Worm (Caenorhabditis elegans) whole organism, L4 larva: ENCODE data around the gene Y45G5AM.3.

Experiments used
- F49E8.2 ChIP-seq: sonication (generic microtip); optimal IDR thresholded peaks from 2 replicates; lab custom pipeline; 2016; ENCODE audit warnings: missing compliant biosample characterization, mild to moderate bottlenecking, missing genetic modification characterization, borderline replicate concordance
- T20F7.1 ChIP-seq: fragments of 200-800 bp; sonication (Bioruptor generic); optimal IDR thresholded peaks from 2 replicates; lab custom pipeline; 2018; ENCODE audit warnings: mild to moderate bottlenecking, missing genetic modification characterization, missing compliant biosample characterization
- T26A8.4 ChIP-seq: fragments of 200-800 bp; sonication (Bioruptor generic); IDR thresholded peaks from 2 replicates; pipeline ENCODE4 v1.3.6; 2022; ENCODE audit warnings: missing genetic modification characterization, missing compliant biosample characterization
- Y48G9A.11 ChIP-seq: fragments of 200-800 bp; sonication (Bioruptor generic); IDR thresholded peaks from 2 replicates; pipeline ENCODE4 v1.3.6; 2022; ENCODE audit warnings: missing genetic modification reagents, missing genetic modification characterization, missing compliant biosample characterization
- attf-4 ChIP-seq: sonication (generic microtip); optimal IDR thresholded peaks from 3 replicates; lab custom pipeline; 2017; ENCODE audit warnings: missing biosample characterization, missing genetic modification characterization
- ceh-20 ChIP-seq: fragments of 200-800 bp; sonication (Bioruptor generic); IDR thresholded peaks from 2 replicates; pipeline ENCODE4 v1.3.6; 2022; ENCODE audit warnings: missing genetic modification reagents, missing genetic modification characterization, missing compliant biosample characterization
- ceh-62 ChIP-seq: sonication (generic microtip); optimal IDR thresholded peaks from 2 replicates; lab custom pipeline; 2017; ENCODE audit warnings: missing biosample characterization, missing genetic modification characterization
- daf-16 ChIP-seq, 3 experiments: sonication (generic microtip); optimal IDR thresholded peaks; 2 replicates each; lab custom pipeline; 2016 to 2017; ENCODE audit warnings: missing genetic modification characterization in 3 of 3, missing genetic modification reagents in 3 of 3, mild to moderate bottlenecking in 2 of 3, missing compliant biosample characterization in 2 of 3, missing biosample characterization in 1 of 3, moderate library complexity in 1 of 3
- daf-19 ChIP-seq: fragments of 200-800 bp; sonication (Bioruptor generic); conservative IDR thresholded peaks from 2 replicates; pipeline ENCODE4 v1.3.6; 2022; ENCODE audit warnings: missing genetic modification characterization, missing compliant biosample characterization
- dmd-6 ChIP-seq: fragments of 200-800 bp; sonication (Bioruptor generic); IDR thresholded peaks from 2 replicates; pipeline ENCODE4 v1.3.6; 2022; ENCODE audit warnings: missing genetic modification reagents, missing genetic modification characterization, missing compliant biosample characterization
- fos-1 ChIP-seq: fragments of 150-350 bp; optimal IDR thresholded peaks from 2 replicates; lab custom pipeline; 2014; ENCODE audit warnings: missing biosample characterization, missing genetic modification characterization
- hlh-11 ChIP-seq: fragments of 200-800 bp; sonication (Bioruptor generic); optimal IDR thresholded peaks from 2 replicates; lab custom pipeline; 2018; ENCODE audit warnings: mild to moderate bottlenecking, missing genetic modification characterization, missing compliant biosample characterization
- jun-1 ChIP-seq: fragments of 150-350 bp; optimal IDR thresholded peaks from 2 replicates; lab custom pipeline; 2014; ENCODE audit warnings: missing biosample characterization, missing genetic modification reagents, missing genetic modification characterization
- lin-1 ChIP-seq: fragments of 200-800 bp; sonication (Bioruptor generic); IDR thresholded peaks from 2 replicates; pipeline ENCODE4 v1.3.6; 2022; ENCODE audit warnings: missing genetic modification reagents, missing genetic modification characterization, missing compliant biosample characterization
- lin-13 ChIP-seq: fragments of 150-350 bp; optimal IDR thresholded peaks from 2 replicates; lab custom pipeline; 2014; ENCODE audit warnings: missing biosample characterization, missing genetic modification reagents, missing genetic modification characterization
- lin-38 ChIP-seq: fragments of 200-800 bp; sonication (Bioruptor generic); IDR thresholded peaks from 2 replicates; pipeline ENCODE4 v1.3.6; 2022; ENCODE audit warnings: missing genetic modification reagents, missing genetic modification characterization, missing compliant biosample characterization
- lin-39 ChIP-seq: fragments of 150-350 bp; optimal IDR thresholded peaks from 2 replicates; lab custom pipeline; 2014; ENCODE audit warnings: missing biosample characterization, missing genetic modification reagents, missing genetic modification characterization
- lsy-2 ChIP-seq, 2 experiments: fragments of 150-350 bp in 1 of 2; sonication (generic microtip) in 1 of 2; optimal IDR thresholded peaks; 2 replicates each; lab custom pipeline; 2014 to 2017; ENCODE audit warnings: missing biosample characterization in 2 of 2, missing genetic modification characterization in 2 of 2
- madf-5 ChIP-seq, 2 experiments: fragments of 200-800 bp; sonication (Bioruptor generic); IDR thresholded peaks; 2 replicates each; pipeline ENCODE4 v1.3.6; 2022; ENCODE audit warnings: missing compliant biosample characterization in 2 of 2, missing genetic modification characterization in 2 of 2
- madf-9 ChIP-seq: fragments of 200-800 bp; sonication (Bioruptor generic); conservative IDR thresholded peaks from 2 replicates; pipeline ENCODE4 v1.3.6; 2022; ENCODE audit warnings: missing genetic modification reagents, missing genetic modification characterization, missing compliant biosample characterization
- mdt-29 ChIP-seq: fragments of 200-800 bp; sonication (Bioruptor generic); IDR thresholded peaks from 2 replicates; pipeline ENCODE4 v1.3.6; 2022; ENCODE audit warnings: missing genetic modification reagents, missing genetic modification characterization, missing compliant biosample characterization
- mxl-2 ChIP-seq: fragments of 200-800 bp; sonication (Bioruptor generic); conservative IDR thresholded peaks from 2 replicates; pipeline ENCODE4 v1.3.6; 2022; ENCODE audit warnings: missing genetic modification reagents, missing genetic modification characterization, missing compliant biosample characterization
- mxl-3 ChIP-seq: fragments of 200-800 bp; sonication (Bioruptor generic); optimal IDR thresholded peaks from 2 replicates; lab custom pipeline; 2018; ENCODE audit warnings: mild to moderate bottlenecking, missing genetic modification characterization, missing compliant biosample characterization
- nhr-25 ChIP-seq: sonication (generic microtip); optimal IDR thresholded peaks from 2 replicates; lab custom pipeline; 2017; ENCODE audit warnings: missing genetic modification characterization, mild to moderate bottlenecking, missing compliant biosample characterization, antibody characterized with exemption, moderate library complexity, borderline replicate concordance; ENCODE audit not compliant: insufficient read depth
- nhr-28 ChIP-seq: fragments of 150-350 bp; optimal IDR thresholded peaks from 2 replicates; lab custom pipeline; 2014; ENCODE audit warnings: missing biosample characterization, missing genetic modification characterization
- nhr-42 ChIP-seq: fragments of 200-800 bp; sonication (Bioruptor generic); IDR thresholded peaks from 2 replicates; pipeline ENCODE4 v1.3.6; 2022; ENCODE audit warnings: missing genetic modification characterization, missing compliant biosample characterization
- nhr-77 ChIP-seq: fragments of 150-350 bp; optimal IDR thresholded peaks from 2 replicates; lab custom pipeline; 2014; ENCODE audit warnings: missing biosample characterization, missing genetic modification characterization
- php-3 ChIP-seq: fragments of 200-800 bp; sonication (Bioruptor generic); IDR thresholded peaks from 2 replicates; pipeline ENCODE4 v1.3.6; 2022; ENCODE audit warnings: missing genetic modification reagents, missing genetic modification characterization, missing compliant biosample characterization
- pqm-1 ChIP-seq: sonication (generic microtip); optimal IDR thresholded peaks from 2 replicates; lab custom pipeline; 2017; ENCODE audit warnings: missing biosample characterization, missing genetic modification characterization
- set-16 ChIP-seq: fragments of 200-800 bp; sonication (Bioruptor generic); IDR thresholded peaks from 2 replicates; pipeline ENCODE4 v1.3.6; 2022; ENCODE audit warnings: missing genetic modification reagents, missing genetic modification characterization, missing compliant biosample characterization
- snpc-4 ChIP-seq: fragments of 150-350 bp; optimal IDR thresholded peaks from 2 replicates; lab custom pipeline; 2014; ENCODE audit warnings: missing biosample characterization, missing genetic modification characterization
- tra-1 ChIP-seq: fragments of 200-800 bp; sonication (Bioruptor generic); IDR thresholded peaks from 2 replicates; pipeline ENCODE4 v1.3.6; 2022; ENCODE audit warnings: missing genetic modification reagents, missing genetic modification characterization, missing compliant biosample characterization
- unc-130 ChIP-seq: sonication (generic microtip); optimal IDR thresholded peaks from 2 replicates; lab custom pipeline; 2016; ENCODE audit warnings: missing genetic modification reagents, missing genetic modification characterization, missing compliant biosample characterization
- unc-39 ChIP-seq: sonication (generic microtip); optimal IDR thresholded peaks from 2 replicates; lab custom pipeline; 2017; ENCODE audit warnings: missing biosample characterization, missing genetic modification characterization
- zfp-3 ChIP-seq: fragments of 200-800 bp; sonication (Bioruptor generic); conservative IDR thresholded peaks from 2 replicates; pipeline ENCODE4 v1.3.6; 2022; ENCODE audit warnings: missing genetic modification reagents, missing genetic modification characterization, missing compliant biosample characterization

Gene Y45G5AM.3

DNA sequence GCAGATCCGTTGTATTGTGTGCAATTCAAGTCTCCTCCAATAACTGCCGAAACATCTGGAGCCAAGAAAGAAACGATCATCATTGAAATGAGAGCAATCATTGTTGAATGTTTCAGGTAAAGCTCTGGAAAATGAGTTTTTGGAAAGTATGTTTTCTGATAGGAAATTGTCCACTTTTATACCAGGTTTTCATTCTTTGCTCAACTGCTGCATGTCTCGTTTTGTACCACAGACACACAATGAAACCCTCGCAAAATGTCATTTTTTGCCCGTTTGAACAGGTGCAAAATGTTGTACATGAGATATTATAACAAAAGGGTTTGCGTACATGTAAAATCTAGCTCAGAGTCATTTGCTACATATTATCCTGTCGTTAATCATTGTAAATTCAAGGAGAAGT lies 43.7 kb upstream of the Y45G5AM.3 start, which contains the start of gene T05B4.10:
Gene T05B4.10 (minus strand): TSS at position 101 of the 400 bp plus-strand sequence.
- TF ChIP-seq snpc-4 (tag; lab: Kevin White, UChicago) (no peak), T26A8.4 (GFP tag; lab: Robert Waterston, UW) (no peak)
- TF ChIP-seq, all 104 proteins: peak for 0

DNA sequence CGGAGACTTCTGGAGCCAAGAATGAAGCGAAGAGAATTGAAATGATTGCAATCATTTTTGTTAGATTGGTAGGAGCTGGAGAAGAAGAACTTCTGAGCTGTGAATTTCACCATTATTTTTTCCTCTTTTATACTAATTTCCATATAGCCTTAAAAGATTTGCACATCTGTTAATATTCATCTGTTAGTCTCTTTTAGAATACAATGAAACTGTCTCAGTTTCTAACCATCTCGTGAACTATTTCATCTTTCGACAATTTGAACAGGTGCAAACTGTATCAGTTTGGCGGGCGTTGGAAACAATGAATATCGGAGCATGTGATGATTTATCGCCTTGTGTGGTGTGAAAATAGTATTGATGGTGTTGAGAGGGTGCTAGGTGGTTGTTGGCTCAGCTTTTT lies 41.9 kb upstream of the Y45G5AM.3 start, which contains the start of gene phat-5:
Gene phat-5 (minus strand): TSS at position 101 of the 400 bp plus-strand sequence.
- TF ChIP-seq mdt-29: no peak
- no peak for TF ChIP-seq pqm-1 (tag; lab: Kevin White, UChicago)
- no peak for TF ChIP-seq lin-1 (GFP tag; lab: Robert Waterston, UW)
- no peak for TF ChIP-seq nhr-25 (tag; lab: Kevin White, UChicago)
- TF ChIP-seq dmd-6 (GFP tag; lab: Robert Waterston, UW): no peak
- TF ChIP-seq hlh-11 (tag; lab: Kevin White, UChicago): no peak
- TF ChIP-seq unc-39 (tag; lab: Kevin White, UChicago): no peak
- no peak for TF ChIP-seq mxl-2
- no peak for TF ChIP-seq ceh-20 (GFP tag; lab: Robert Waterston, UW)
- no peak for TF ChIP-seq unc-130 (GFP tag; lab: Kevin White, UChicago)
- TF ChIP-seq nhr-28 (tag; lab: Kevin White, UChicago): no peak
- TF ChIP-seq madf-9 (GFP tag; lab: Robert Waterston, UW): no peak
- no peak for TF ChIP-seq jun-1
- no peak for TF ChIP-seq tra-1 (GFP tag; lab: Robert Waterston, UW)
- no peak for TF ChIP-seq nhr-77 (tag; lab: Kevin White, UChicago)
- TF ChIP-seq daf-16 (GFP tag; optimal IDR thresholded peaks at IDR 0.05; lab: Kevin White, UChicago): no peak
- no peak for TF ChIP-seq daf-16 (tag; optimal IDR thresholded peaks at IDR 0.05; lab: Kevin White, UChicago)
- no peak for TF ChIP-seq nhr-42 (GFP tag; lab: Robert Waterston, UW)
- TF ChIP-seq fos-1 (tag; lab: Kevin White, UChicago): no peak
- TF ChIP-seq lin-13 (GFP tag; lab: Kevin White, UChicago): no peak
- TF ChIP-seq attf-4 (tag; lab: Kevin White, UChicago): no peak
- TF ChIP-seq, all 104 proteins: peak for 0

DNA sequence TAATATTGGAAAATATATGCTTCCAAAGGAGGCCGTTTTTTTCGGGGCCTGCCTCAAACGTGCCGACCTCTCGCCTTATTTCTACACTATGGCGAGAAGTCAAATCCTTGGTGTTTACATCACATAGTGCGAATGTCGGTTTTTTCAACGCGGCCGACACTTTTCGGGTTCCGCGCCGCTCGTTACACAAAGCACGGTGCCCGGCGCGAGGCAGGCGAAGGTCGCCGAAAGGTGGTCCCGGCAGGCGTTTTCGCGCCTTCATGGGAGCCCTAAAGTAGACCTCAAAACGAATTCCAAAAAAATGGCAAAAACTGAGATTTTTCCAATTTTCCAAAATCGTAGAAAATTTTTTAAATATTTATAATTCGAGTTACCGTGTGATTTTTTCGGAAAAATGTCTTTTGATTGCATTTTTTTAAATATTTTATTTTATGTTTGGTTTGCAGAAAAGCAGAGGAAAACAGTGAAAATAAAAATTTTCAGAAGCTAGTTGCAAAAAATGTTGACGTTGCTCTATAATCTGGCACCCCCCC lies 38.7 kb upstream of the Y45G5AM.3 start, which contains the start of gene T05B4.12:
Gene T05B4.12 (minus strand): TSS at position 483 of the 533 bp plus-strand sequence.
- TF ChIP-seq php-3 (GFP tag; lab: Robert Waterston, UW) (no peak), zfp-3 (GFP tag; lab: Robert Waterston, UW) (no peak), set-16 (GFP tag; lab: Robert Waterston, UW) (peak; percentile 68)

DNA sequence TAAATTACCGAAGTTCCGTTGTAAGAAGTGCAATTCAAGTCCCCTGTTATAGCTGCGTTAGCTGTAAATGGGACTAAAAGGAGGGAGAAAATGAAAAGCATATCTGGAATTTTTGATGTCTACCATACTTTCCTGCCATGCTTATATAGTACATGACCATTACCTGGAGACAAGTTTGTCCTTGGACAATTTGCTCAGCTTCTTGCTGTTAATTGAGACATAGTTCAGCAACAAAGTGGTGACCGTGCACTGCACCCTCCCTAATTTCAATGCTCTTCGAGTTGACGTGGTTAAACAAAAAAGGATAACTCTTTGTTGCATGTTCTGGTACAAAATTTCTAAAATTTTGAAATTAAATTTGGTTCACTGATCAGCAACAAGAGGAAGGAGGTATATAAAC lies 36.9 kb upstream of the Y45G5AM.3 start, which contains the start of gene T05B4.13:
Gene T05B4.13 (minus strand): TSS at position 101 of the 400 bp plus-strand sequence.
- no peak for TF ChIP-seq ceh-62 (tag; lab: Kevin White, UChicago)
- no peak for TF ChIP-seq lsy-2 (tag; optimal IDR thresholded peaks at IDR 0.05; lab: Kevin White, UChicago)
- no peak for TF ChIP-seq lin-39
- TF ChIP-seq nhr-28 (tag; lab: Kevin White, UChicago): no peak
- no peak for TF ChIP-seq mxl-3 (GFP tag; lab: Kevin White, UChicago)
- no peak for TF ChIP-seq Y48G9A.11
- TF ChIP-seq daf-19 (GFP tag; lab: Robert Waterston, UW): no peak
- no peak for TF ChIP-seq F49E8.2 (tag; lab: Kevin White, UChicago)
- TF ChIP-seq lin-38: no peak
- no peak for TF ChIP-seq madf-5 (GFP tag; IDR thresholded peaks at IDR 0.05; lab: Robert Waterston, UW)
- no peak for TF ChIP-seq T20F7.1
- TF ChIP-seq mdt-29: no peak
- no peak for TF ChIP-seq jun-1
